Worm (Caenorhabditis elegans) whole organism, young adult: Measurements from ENCODE around the gene C18B10.6.

ENCODE experiments used
- B0035.1 ChIP-seq: sonication (generic microtip); optimal IDR thresholded peaks from 2 replicates; lab custom pipeline; 2016; ENCODE audit warnings: missing genetic modification characterization, mild to moderate bottlenecking, missing compliant biosample characterization, missing genotype, missing genetic modification reagents
- B0336.3 ChIP-seq: fragments of 200-800 bp; sonication (Bioruptor generic); IDR thresholded peaks from 2 replicates; pipeline ENCODE4 v1.3.6; 2022; ENCODE audit warnings: missing genetic modification characterization, missing compliant biosample characterization
- D2030.7 ChIP-seq: fragments of 200-800 bp; sonication (Bioruptor generic); IDR thresholded peaks from 2 replicates; pipeline ENCODE4 v1.3.6; 2022; ENCODE audit warnings: missing genetic modification reagents, missing genetic modification characterization, missing compliant biosample characterization
- F10E7.11 ChIP-seq: sonication (generic microtip); optimal IDR thresholded peaks from 2 replicates; lab custom pipeline; 2017; ENCODE audit warnings: mild to moderate bottlenecking, missing genetic modification characterization, moderate library complexity, missing compliant biosample characterization
- F23B12.7 ChIP-seq: sonication (generic microtip); optimal IDR thresholded peaks from 2 replicates; lab custom pipeline; 2017; ENCODE audit warnings: missing genetic modification characterization, mild to moderate bottlenecking, missing compliant biosample characterization, antibody characterized with exemption, moderate library complexity; ENCODE audit not compliant: insufficient read depth
- F39B2.1 ChIP-seq: fragments of 200-800 bp; sonication (Bioruptor generic); IDR thresholded peaks from 2 replicates; pipeline ENCODE4 v1.3.6; 2022; ENCODE audit warnings: missing genetic modification reagents, missing genetic modification characterization, missing compliant biosample characterization
- F49E8.2 ChIP-seq: sonication (generic microtip); optimal IDR thresholded peaks from 3 replicates; lab custom pipeline; 2017; ENCODE audit warnings: missing genetic modification characterization, mild to moderate bottlenecking, missing compliant biosample characterization, antibody characterized with exemption, moderate library complexity; ENCODE audit not compliant: insufficient read depth
- F52B5.7 ChIP-seq: sonication (generic microtip); optimal IDR thresholded peaks from 2 replicates; lab custom pipeline; 2016; ENCODE audit warnings: mild to moderate bottlenecking, missing genetic modification characterization, missing compliant biosample characterization
- F55B11.4 ChIP-seq: sonication (generic microtip); optimal IDR thresholded peaks from 2 replicates; lab custom pipeline; 2016; ENCODE audit warnings: missing compliant biosample characterization, missing genetic modification characterization, borderline replicate concordance; ENCODE audit not compliant: insufficient read depth
- K12H6.12 ChIP-seq: fragments of 200-800 bp; sonication (Bioruptor generic); optimal IDR thresholded peaks from 2 replicates; lab custom pipeline; 2018; ENCODE audit warnings: mild to moderate bottlenecking, missing genetic modification characterization, missing compliant biosample characterization
- Y56A3A.18 ChIP-seq: fragments of 200-800 bp; sonication (Bioruptor generic); IDR thresholded peaks from 2 replicates; pipeline ENCODE4 v1.3.6; 2022; ENCODE audit warnings: missing genetic modification reagents, missing genetic modification characterization, missing compliant biosample characterization
- Y79H2A.3 ChIP-seq: fragments of 200-800 bp; sonication (Bioruptor generic); conservative IDR thresholded peaks from 2 replicates; pipeline ENCODE4 v1.3.6; 2022; ENCODE audit warnings: missing genetic modification reagents, missing genetic modification characterization, missing compliant biosample characterization
- aptf-2 ChIP-seq: fragments of 200-800 bp; sonication (Bioruptor generic); conservative IDR thresholded peaks from 2 replicates; pipeline ENCODE4 v1.3.6; 2022; ENCODE audit warnings: missing genetic modification reagents, missing genetic modification characterization, missing compliant biosample characterization
- atf-7 ChIP-seq: sonication (generic microtip); optimal IDR thresholded peaks from 2 replicates; lab custom pipeline; 2017; ENCODE audit warnings: mild to moderate bottlenecking, missing genetic modification characterization, missing compliant biosample characterization
- athp-1 ChIP-seq: sonication (generic microtip); optimal IDR thresholded peaks from 2 replicates; lab custom pipeline; 2017; ENCODE audit warnings: mild to moderate bottlenecking, missing genetic modification characterization, missing compliant biosample characterization
- attf-5 ChIP-seq: fragments of 200-800 bp; sonication (Bioruptor generic); optimal IDR thresholded peaks from 2 replicates; lab custom pipeline; 2018; ENCODE audit warnings: mild to moderate bottlenecking, missing genetic modification characterization, missing compliant biosample characterization
- bed-1 ChIP-seq: fragments of 200-800 bp; sonication (Bioruptor generic); IDR thresholded peaks from 2 replicates; pipeline ENCODE4 v1.3.6; 2022; ENCODE audit warnings: missing genetic modification reagents, missing genetic modification characterization, missing compliant biosample characterization
- cebp-1 ChIP-seq, 2 experiments: fragments of 200-800 bp in 1 of 2; sonication (Bioruptor generic) in 1 of 2; sonication (generic microtip) in 1 of 2; IDR thresholded peaks in 1 of 2; optimal IDR thresholded peaks in 1 of 2; 2 replicates each; pipeline versions ENCODE4 v1.3.6 to Lab custom; 2017 to 2022; ENCODE audit warnings: missing compliant biosample characterization in 2 of 2, missing genetic modification characterization in 2 of 2, mild to moderate bottlenecking in 1 of 2, missing genetic modification reagents in 1 of 2, moderate library complexity in 1 of 2
- ceh-27 ChIP-seq: fragments of 200-800 bp; sonication (Bioruptor generic); optimal IDR thresholded peaks from 2 replicates; lab custom pipeline; 2018; ENCODE audit warnings: mild to moderate bottlenecking, missing genetic modification characterization, moderate library complexity, missing compliant biosample characterization
- ceh-40 ChIP-seq: fragments of 200-800 bp; sonication (Bioruptor generic); IDR thresholded peaks from 2 replicates; pipeline ENCODE4 v1.3.6; 2022; ENCODE audit warnings: missing genetic modification characterization, missing compliant biosample characterization
- chd-7 ChIP-seq: sonication (generic microtip); optimal IDR thresholded peaks from 2 replicates; lab custom pipeline; 2016; ENCODE audit warnings: mild to moderate bottlenecking, missing genetic modification characterization, moderate library complexity, missing compliant biosample characterization
- dox-1 ChIP-seq: fragments of 200-800 bp; sonication (Bioruptor generic); IDR thresholded peaks from 2 replicates; pipeline ENCODE4 v1.3.6; 2022; ENCODE audit warnings: missing genetic modification reagents, missing genetic modification characterization, missing compliant biosample characterization
- egl-44 ChIP-seq: fragments of 200-800 bp; sonication (Bioruptor generic); IDR thresholded peaks from 2 replicates; pipeline ENCODE4 v1.3.6; 2022; ENCODE audit warnings: missing genetic modification reagents, missing genetic modification characterization, missing compliant biosample characterization
- ekl-4 ChIP-seq: fragments of 200-800 bp; sonication (Bioruptor generic); IDR thresholded peaks from 2 replicates; pipeline ENCODE4 v1.3.6; 2022; ENCODE audit warnings: missing genetic modification reagents, missing genetic modification characterization, missing compliant biosample characterization
- ets-4 ChIP-seq: fragments of 200-800 bp; sonication (Bioruptor generic); optimal IDR thresholded peaks from 2 replicates; lab custom pipeline; 2018; ENCODE audit warnings: mild to moderate bottlenecking, missing genetic modification characterization, missing compliant biosample characterization
- hrde-1 ChIP-seq: sonication (generic microtip); optimal IDR thresholded peaks from 2 replicates; lab custom pipeline; 2016; ENCODE audit warnings: missing genetic modification characterization, mild to moderate bottlenecking, missing compliant biosample characterization, moderate library complexity, missing genotype, missing genetic modification reagents, borderline replicate concordance
- hsf-1 ChIP-seq: fragments of 200-800 bp; sonication (Bioruptor generic); IDR thresholded peaks from 2 replicates; pipeline ENCODE4 v1.3.6; 2022; ENCODE audit warnings: missing genetic modification reagents, missing genetic modification characterization, missing compliant biosample characterization
- let-526 ChIP-seq: fragments of 200-800 bp; sonication (Bioruptor generic); IDR thresholded peaks from 2 replicates; pipeline ENCODE4 v1.3.6; 2022; ENCODE audit warnings: missing genetic modification reagents, missing genetic modification characterization, missing compliant biosample characterization
- lin-26 ChIP-seq: fragments of 200-800 bp; sonication (Bioruptor generic); IDR thresholded peaks from 2 replicates; pipeline ENCODE4 v1.3.6; 2022; ENCODE audit warnings: missing genetic modification reagents, missing genetic modification characterization, missing compliant biosample characterization
- madf-10 ChIP-seq: sonication (generic microtip); optimal IDR thresholded peaks from 2 replicates; lab custom pipeline; 2016; ENCODE audit warnings: mild to moderate bottlenecking, missing genetic modification characterization, missing compliant biosample characterization
- madf-6 ChIP-seq: fragments of 200-800 bp; sonication (Bioruptor generic); IDR thresholded peaks from 2 replicates; pipeline ENCODE4 v1.3.6; 2022; ENCODE audit warnings: missing genetic modification reagents, missing genetic modification characterization, missing compliant biosample characterization
- mcd-1 ChIP-seq: fragments of 200-800 bp; sonication (Bioruptor generic); IDR thresholded peaks from 2 replicates; pipeline ENCODE4 v1.3.6; 2022; ENCODE audit warnings: missing genetic modification reagents, missing genetic modification characterization, missing compliant biosample characterization
- nfyb-1 ChIP-seq: fragments of 200-800 bp; sonication (Bioruptor generic); IDR thresholded peaks from 2 replicates; pipeline ENCODE4 v1.3.6; 2022; ENCODE audit warnings: missing genetic modification reagents, missing genetic modification characterization, missing compliant biosample characterization
- nhr-27 ChIP-seq: fragments of 200-800 bp; sonication (Bioruptor generic); optimal IDR thresholded peaks from 2 replicates; lab custom pipeline; 2018; ENCODE audit warnings: mild to moderate bottlenecking, missing genetic modification characterization, moderate library complexity, missing compliant biosample characterization
- nhr-80 ChIP-seq: sonication (generic microtip); optimal IDR thresholded peaks from 2 replicates; lab custom pipeline; 2016; ENCODE audit warnings: missing genetic modification characterization, missing compliant biosample characterization
- pbrm-1 ChIP-seq: fragments of 200-800 bp; sonication (Bioruptor generic); IDR thresholded peaks from 2 replicates; pipeline ENCODE4 v1.3.6; 2022; ENCODE audit warnings: missing genetic modification reagents, missing genetic modification characterization, missing compliant biosample characterization
- repo-1 ChIP-seq: sonication (generic microtip); optimal IDR thresholded peaks from 2 replicates; lab custom pipeline; 2017; ENCODE audit warnings: mild to moderate bottlenecking, missing genetic modification characterization, missing compliant biosample characterization
- sdz-38 ChIP-seq: sonication (generic microtip); optimal IDR thresholded peaks from 2 replicates; lab custom pipeline; 2016; ENCODE audit warnings: missing genotype, missing genetic modification characterization, missing compliant biosample characterization
- snpc-3.4 ChIP-seq: sonication (generic microtip); optimal IDR thresholded peaks from 2 replicates; lab custom pipeline; 2017; ENCODE audit warnings: missing genetic modification characterization, mild to moderate bottlenecking, missing compliant biosample characterization, antibody characterized with exemption, moderate library complexity, missing genotype, missing genetic modification reagents
- tbp1 ChIP-seq: fragments of 200-800 bp; sonication (Bioruptor generic); optimal IDR thresholded peaks from 2 replicates; lab custom pipeline; 2018; ENCODE audit warnings: mild to moderate bottlenecking, missing genetic modification characterization, missing compliant biosample characterization
- unc-62 ChIP-seq: fragments of 150-350 bp; optimal IDR thresholded peaks from 2 replicates; lab custom pipeline; 2014; ENCODE audit warnings: missing biosample characterization, missing genetic modification reagents, missing genetic modification characterization
- xnd-1 ChIP-seq: sonication (generic microtip); optimal IDR thresholded peaks from 2 replicates; lab custom pipeline; 2016; ENCODE audit warnings: missing genotype, missing genetic modification reagents, missing genetic modification characterization, missing compliant biosample characterization
- ztf-18 ChIP-seq: sonication (generic microtip); optimal IDR thresholded peaks from 2 replicates; lab custom pipeline; 2016; ENCODE audit warnings: missing genotype, mild to moderate bottlenecking, missing genetic modification characterization, missing compliant biosample characterization
- ztf-22 ChIP-seq: fragments of 200-800 bp; sonication (Bioruptor generic); optimal IDR thresholded peaks from 2 replicates; lab custom pipeline; 2018; ENCODE audit warnings: mild to moderate bottlenecking, missing genetic modification characterization, moderate library complexity, missing compliant biosample characterization
- ztf-3 ChIP-seq: fragments of 200-800 bp; sonication (Bioruptor generic); optimal IDR thresholded peaks from 2 replicates; lab custom pipeline; 2018; ENCODE audit warnings: mild to moderate bottlenecking, missing genetic modification characterization, missing compliant biosample characterization
- ztf-6 ChIP-seq: fragments of 200-800 bp; sonication (Bioruptor generic); IDR thresholded peaks from 2 replicates; pipeline ENCODE4 v1.3.6; 2022; ENCODE audit warnings: missing genetic modification reagents, missing genetic modification characterization, missing compliant biosample characterization

C18B10.6 gene

DNA sequence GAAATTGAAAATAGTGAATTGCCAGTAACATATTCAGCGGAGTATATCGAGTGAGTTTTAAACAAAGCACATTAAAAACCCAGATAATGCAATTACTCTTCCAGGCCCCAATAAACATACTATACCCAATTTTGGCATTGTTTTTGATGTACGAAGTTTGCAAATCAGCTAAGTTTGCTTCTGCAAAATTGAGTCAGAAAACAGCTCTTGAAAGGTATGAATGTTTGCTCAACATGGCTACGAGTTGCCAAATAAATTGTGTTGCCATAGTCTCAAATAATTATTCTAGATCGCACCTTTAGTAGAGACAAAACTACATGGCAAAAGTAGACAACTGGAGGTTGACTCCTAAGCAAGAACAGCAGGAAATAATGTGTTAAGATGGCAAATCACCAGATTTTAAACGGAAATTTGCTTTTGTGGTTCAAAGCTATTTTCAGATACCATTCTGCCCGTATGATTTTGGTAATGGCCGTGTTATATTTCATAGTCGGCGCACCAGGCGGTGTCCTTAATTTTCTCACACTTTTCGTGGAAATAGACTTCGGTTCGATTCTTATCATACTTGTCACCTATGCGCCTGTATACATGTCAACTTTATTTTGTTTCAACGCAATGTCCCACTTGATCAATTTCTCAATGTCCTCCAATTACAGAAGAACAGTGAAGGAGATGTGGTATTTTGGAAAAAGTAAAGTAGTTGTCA, 48.3 kb downstream of the C18B10.6 start:
- peak; percentile 82 for TF ChIP-seq madf-10
- TF ChIP-seq F49E8.2 (tag; lab: Kevin White, UChicago), result no peak
- TF ChIP-seq snpc-3.4 (tag; lab: Kevin White, UChicago), result no peak
- peak; percentile 64; the same call in 1 of the 2 replicates for TF ChIP-seq pbrm-1 (GFP tag; lab: Robert Waterston, UW)
- TF ChIP-seq ekl-4, result 0 out of 2 replicates have a peak, but pooled peaks have one; percentile 8
- TF ChIP-seq F39B2.1 (GFP tag; lab: Robert Waterston, UW), result no peak
- TF ChIP-seq ztf-18, result no peak
- TF ChIP-seq unc-62 (GFP tag; lab: Kevin White, UChicago), result no peak
- TF ChIP-seq sdz-38 (tag; lab: Kevin White, UChicago), result no peak
- TF ChIP-seq ceh-27 (GFP tag; lab: Kevin White, UChicago), result peak; percentile 9
- peak; percentile 22; the same call in 1 of the 2 replicates for TF ChIP-seq madf-6 (GFP tag; lab: Robert Waterston, UW)
- no peak for TF ChIP-seq aptf-2
- no peak for TF ChIP-seq let-526 (GFP tag; lab: Robert Waterston, UW)
- TF ChIP-seq egl-44 (GFP tag; lab: Robert Waterston, UW), result peak; percentile 44; the same call in 1 of the 2 replicates
- TF ChIP-seq F52B5.7 (tag; lab: Kevin White, UChicago), result peak; percentile 96
- peak; percentile 67 for TF ChIP-seq B0336.3 (GFP tag; lab: Robert Waterston, UW)
- TF ChIP-seq repo-1 (tag; lab: Kevin White, UChicago), result peak; percentile 78
- peak; percentile 63 for TF ChIP-seq ztf-22 (GFP tag; lab: Kevin White, UChicago)
- no peak for TF ChIP-seq hrde-1 (tag; lab: Kevin White, UChicago)
- no peak for TF ChIP-seq xnd-1 (tag; lab: Kevin White, UChicago)
- TF ChIP-seq F55B11.4 (tag; lab: Kevin White, UChicago), result no peak
- TF ChIP-seq athp-1 (tag; lab: Kevin White, UChicago), result peak; percentile 46
- no peak for TF ChIP-seq ztf-6
- no peak for TF ChIP-seq F23B12.7 (tag; lab: Kevin White, UChicago)
- peak; percentile 65 for TF ChIP-seq dox-1
- TF ChIP-seq bed-1 (GFP tag; lab: Robert Waterston, UW), result no peak
- TF ChIP-seq B0035.1, result peak; percentile 21
- TF ChIP-seq F10E7.11, result no peak
- TF ChIP-seq cebp-1 (GFP tag; IDR thresholded peaks at IDR 0.05; lab: Robert Waterston, UW), result no peak; the same call in 1 of the 2 replicates
- TF ChIP-seq cebp-1 (tag; optimal IDR thresholded peaks at IDR 0.05; lab: Kevin White, UChicago), result peak; percentile 70
- TF ChIP-seq atf-7, result peak; percentile 39
- peak; percentile 22 for TF ChIP-seq ztf-3 (GFP tag; lab: Kevin White, UChicago)
- peak; percentile 2 for TF ChIP-seq K12H6.12 (tag; lab: Kevin White, UChicago)
- TF ChIP-seq Y56A3A.18 (GFP tag; lab: Robert Waterston, UW), result peak; percentile 56
- peak; percentile 50 for TF ChIP-seq attf-5 (GFP tag; lab: Kevin White, UChicago)
- peak; percentile 33 for TF ChIP-seq nhr-27 (tag; lab: Kevin White, UChicago)
- peak; percentile 38 for TF ChIP-seq tbp1 (GFP tag; lab: Kevin White, UChicago)
- 0 out of 2 replicates have a peak, but pooled peaks have one; percentile 6 for TF ChIP-seq ceh-40 (GFP tag; lab: Robert Waterston, UW)
- TF ChIP-seq hsf-1 (GFP tag; lab: Robert Waterston, UW), result no peak
- peak; percentile 79 for TF ChIP-seq nfyb-1
- TF ChIP-seq mcd-1 (GFP tag; lab: Robert Waterston, UW), result no peak
- no peak; the same call in 1 of the 2 replicates for TF ChIP-seq lin-26
- peak; percentile 58 for TF ChIP-seq nhr-80
- peak; percentile 82 for TF ChIP-seq chd-7 (tag; lab: Kevin White, UChicago)
- peak; percentile 63 for TF ChIP-seq ets-4 (GFP tag; lab: Kevin White, UChicago)
- TF ChIP-seq D2030.7, result no peak
- no peak for TF ChIP-seq Y79H2A.3 (GFP tag; lab: Robert Waterston, UW)
